Fruit fly (Drosophila melanogaster) whole organism, prepupa: Measurements from ENCODE around the gene CG5618.
A peak's percentile ranks its signal among the peaks of the same experiment; 100 is the strongest.

Source experiments
- Blimp-1 ChIP-seq: fragments of 200-800 bp; sonication (Bioruptor generic); optimal IDR thresholded peaks from 3 replicates; lab custom pipeline; 2017; ENCODE audit warnings: missing biosample characterization, missing genetic modification characterization, mild to moderate bottlenecking, moderate library complexity, missing genetic modification reagents
- CG10631 ChIP-seq: fragments of 200-800 bp; sonication (Bioruptor generic); optimal IDR thresholded peaks from 2 replicates; lab custom pipeline; 2016; ENCODE audit warnings: missing biosample characterization, missing genetic modification characterization
- CG11294 ChIP-seq: fragments of 200-800 bp; sonication (Bioruptor generic); IDR thresholded peaks from 2 replicates; pipeline ENCODE4 v1.3.6; 2022; ENCODE audit warnings: missing biosample characterization, missing genetic modification characterization
- CG15336 ChIP-seq: fragments of 200-800 bp; sonication (Bioruptor generic); IDR thresholded peaks from 2 replicates; pipeline ENCODE4 v1.3.6; 2022; ENCODE audit warnings: missing biosample characterization, missing genetic modification characterization
- CG1621 ChIP-seq: fragments of 200-800 bp; sonication (Bioruptor generic); optimal IDR thresholded peaks from 3 replicates; lab custom pipeline; 2018; ENCODE audit warnings: missing biosample characterization, mild to moderate bottlenecking, missing genetic modification characterization
- CG3032 ChIP-seq: fragments of 200-800 bp; optimal IDR thresholded peaks from 2 replicates; lab custom pipeline; 2019; ENCODE audit warnings: missing biosample characterization, mild to moderate bottlenecking, missing genetic modification characterization, moderate library complexity
- CG31627 ChIP-seq: fragments of 200-800 bp; sonication (Bioruptor generic); optimal IDR thresholded peaks from 3 replicates; lab custom pipeline; 2016; ENCODE audit warnings: missing biosample characterization, missing genetic modification characterization
- CG32006 ChIP-seq: fragments of 200-800 bp; sonication (Bioruptor generic); optimal IDR thresholded peaks from 3 replicates; lab custom pipeline; 2017; ENCODE audit warnings: missing biosample characterization, mild to moderate bottlenecking, missing genetic modification characterization
- CG34406 ChIP-seq: fragments of 200-800 bp; sonication (Bioruptor generic); optimal IDR thresholded peaks from 3 replicates; lab custom pipeline; 2016; ENCODE audit warnings: missing biosample characterization, missing genetic modification characterization
- CG3919 ChIP-seq: fragments of 200-800 bp; sonication (Bioruptor generic); optimal IDR thresholded peaks from 3 replicates; lab custom pipeline; 2016; ENCODE audit warnings: missing biosample characterization, missing genetic modification characterization
- CG6163 ChIP-seq: fragments of 200-800 bp; sonication (Bioruptor generic); IDR thresholded peaks from 3 replicates; pipeline ENCODE4 v1.3.6; 2022; ENCODE audit warnings: missing biosample characterization, missing genetic modification characterization
- CG6792 ChIP-seq: fragments of 200-800 bp; sonication (Bioruptor generic); optimal IDR thresholded peaks from 3 replicates; lab custom pipeline; 2016; ENCODE audit warnings: missing biosample characterization, missing genetic modification characterization
- CG6808 ChIP-seq: fragments of 200-800 bp; sonication (Bioruptor generic); optimal IDR thresholded peaks from 3 replicates; lab custom pipeline; 2017; ENCODE audit warnings: missing biosample characterization, missing genetic modification characterization, mild to moderate bottlenecking, moderate library complexity, missing genetic modification reagents
- CG6854 ChIP-seq: fragments of 200-800 bp; sonication (Bioruptor generic); optimal IDR thresholded peaks from 2 replicates; lab custom pipeline; 2017; ENCODE audit warnings: missing biosample characterization, mild to moderate bottlenecking, missing genetic modification characterization
- CG7368 ChIP-seq: fragments of 200-800 bp; sonication (Bioruptor generic); optimal IDR thresholded peaks from 3 replicates; lab custom pipeline; 2016; ENCODE audit warnings: missing biosample characterization, missing genetic modification characterization
- CG9139 ChIP-seq: fragments of 200-800 bp; sonication (Bioruptor generic); optimal IDR thresholded peaks from 3 replicates; lab custom pipeline; 2017; ENCODE audit warnings: missing biosample characterization, mild to moderate bottlenecking, missing genetic modification characterization
- Eip78C ChIP-seq: fragments of 200-800 bp; sonication (Bioruptor generic); peaks from one replicate; lab custom pipeline; 2016; ENCODE audit warnings: missing biosample characterization, missing genetic modification characterization
- Eip93F ChIP-seq: fragments of 200-800 bp; sonication (Bioruptor generic); optimal IDR thresholded peaks from 2 replicates; lab custom pipeline; 2016; ENCODE audit warnings: missing biosample characterization, mild to moderate bottlenecking, missing genetic modification characterization
- Ets21C ChIP-seq: fragments of 200-800 bp; sonication (Bioruptor generic); optimal IDR thresholded peaks from 3 replicates; lab custom pipeline; 2016; ENCODE audit warnings: missing biosample characterization, missing genetic modification characterization
- Ets96B ChIP-seq: fragments of 200-800 bp; optimal IDR thresholded peaks from 2 replicates; lab custom pipeline; 2019; ENCODE audit warnings: missing biosample characterization, mild to moderate bottlenecking, missing genetic modification characterization, moderate library complexity
- Hr38 ChIP-seq: sonication (Bioruptor generic); optimal IDR thresholded peaks from 2 replicates; lab custom pipeline; 2016; ENCODE audit warnings: missing biosample characterization, missing genetic modification characterization
- Hr39 ChIP-seq: fragments of 200-800 bp; sonication (Bioruptor generic); optimal IDR thresholded peaks from 2 replicates; lab custom pipeline; 2016; ENCODE audit warnings: missing biosample characterization, missing genetic modification characterization
- Hr4 ChIP-seq: fragments of 200-800 bp; sonication (Bioruptor generic); optimal IDR thresholded peaks from 3 replicates; lab custom pipeline; 2016; ENCODE audit warnings: missing biosample characterization, missing genetic modification characterization
- Met ChIP-seq: fragments of 200-800 bp; sonication (Bioruptor generic); optimal IDR thresholded peaks from 3 replicates; lab custom pipeline; 2016; ENCODE audit warnings: missing biosample characterization, missing genetic modification characterization
- OdsH ChIP-seq: fragments of 200-800 bp; sonication (Bioruptor generic); optimal IDR thresholded peaks from 3 replicates; lab custom pipeline; 2016; ENCODE audit warnings: missing biosample characterization, missing genetic modification characterization
- Sox14 ChIP-seq: fragments of 200-800 bp; sonication (Bioruptor generic); optimal IDR thresholded peaks from 3 replicates; lab custom pipeline; 2016; ENCODE audit warnings: missing biosample characterization, missing genetic modification characterization
- achi ChIP-seq: fragments of 200-800 bp; sonication (Bioruptor generic); optimal IDR thresholded peaks from 3 replicates; lab custom pipeline; 2016; ENCODE audit warnings: missing biosample characterization, missing genetic modification characterization
- cyc ChIP-seq: fragments of 200-800 bp; sonication (Bioruptor generic); optimal IDR thresholded peaks from 3 replicates; lab custom pipeline; 2016; ENCODE audit warnings: missing biosample characterization, missing genetic modification characterization
- dac ChIP-seq: fragments of 200-800 bp; sonication (Bioruptor generic); optimal IDR thresholded peaks from 2 replicates; lab custom pipeline; 2017; ENCODE audit warnings: missing biosample characterization, mild to moderate bottlenecking, missing genetic modification characterization
- dsx ChIP-seq: fragments of 200-800 bp; optimal IDR thresholded peaks from 3 replicates; lab custom pipeline; 2019; ENCODE audit warnings: missing biosample characterization, mild to moderate bottlenecking, missing genetic modification characterization, moderate library complexity; ENCODE audit not compliant: poor library complexity, severe bottlenecking
- esn ChIP-seq: fragments of 200-800 bp; sonication (Bioruptor generic); optimal IDR thresholded peaks from 2 replicates; lab custom pipeline; 2016; ENCODE audit warnings: missing biosample characterization, mild to moderate bottlenecking, missing genetic modification characterization, moderate library complexity
- fd85E ChIP-seq: fragments of 200-800 bp; sonication (Bioruptor generic); optimal IDR thresholded peaks from 3 replicates; lab custom pipeline; 2016; ENCODE audit warnings: missing biosample characterization, missing genetic modification characterization
- fkh ChIP-seq: fragments of 200-800 bp; sonication (Bioruptor generic); optimal IDR thresholded peaks from 3 replicates; lab custom pipeline; 2017; ENCODE audit warnings: missing biosample characterization, mild to moderate bottlenecking, missing genetic modification characterization, moderate library complexity
- lz ChIP-seq: fragments of 200-800 bp; sonication (Bioruptor generic); optimal IDR thresholded peaks from 3 replicates; lab custom pipeline; 2016; ENCODE audit warnings: missing biosample characterization, missing genetic modification characterization
- pdm3 ChIP-seq: fragments of 200-800 bp; sonication (Bioruptor generic); optimal IDR thresholded peaks from 3 replicates; lab custom pipeline; 2016; ENCODE audit warnings: missing biosample characterization, missing genetic modification characterization
- salr ChIP-seq, 2 experiments: fragments of 200-800 bp; sonication (Bioruptor generic); optimal IDR thresholded peaks; 3 replicates each; lab custom pipeline; 2016 to 2018; ENCODE audit warnings: missing biosample characterization in 2 of 2, missing genetic modification characterization in 2 of 2, mild to moderate bottlenecking in 1 of 2
- topi ChIP-seq: fragments of 200-800 bp; sonication (Bioruptor generic); optimal IDR thresholded peaks from 3 replicates; lab custom pipeline; 2016; ENCODE audit warnings: missing biosample characterization, missing genetic modification characterization

Gene CG5618

DNA sequence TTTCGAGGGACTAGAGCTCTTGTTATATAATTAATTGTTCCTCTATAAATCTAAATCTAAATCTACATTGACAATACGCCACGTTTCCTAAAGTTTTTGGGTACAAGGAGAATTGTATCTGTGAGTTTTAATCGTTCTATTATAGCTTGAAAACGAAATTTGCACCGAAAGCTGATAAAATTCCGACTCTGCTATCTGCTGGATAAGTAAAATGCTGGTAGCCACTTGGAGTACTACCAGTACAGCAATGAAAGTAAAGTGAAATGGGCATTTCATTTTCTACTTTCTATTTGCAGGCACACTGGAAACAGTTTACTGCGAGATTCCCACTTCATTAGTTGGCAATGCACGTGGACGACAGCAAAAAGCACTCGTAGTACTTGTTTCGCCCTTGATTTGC is at the start of gene CG5618:
Gene CG5618 (plus strand): TSS at position 301 of the 400 bp plus-strand sequence.
- TF ChIP-seq dac (GFP tag; lab: Kevin White, UChicago) (no peak), Eip93F (GFP tag; lab: Kevin White, UChicago) (no peak), Hr39 (no peak), dsx (GFP tag; lab: Kevin White, UChicago) (no peak), Hr38 (GFP tag; lab: Kevin White, UChicago) (no peak), CG6792 (no peak)

DNA sequence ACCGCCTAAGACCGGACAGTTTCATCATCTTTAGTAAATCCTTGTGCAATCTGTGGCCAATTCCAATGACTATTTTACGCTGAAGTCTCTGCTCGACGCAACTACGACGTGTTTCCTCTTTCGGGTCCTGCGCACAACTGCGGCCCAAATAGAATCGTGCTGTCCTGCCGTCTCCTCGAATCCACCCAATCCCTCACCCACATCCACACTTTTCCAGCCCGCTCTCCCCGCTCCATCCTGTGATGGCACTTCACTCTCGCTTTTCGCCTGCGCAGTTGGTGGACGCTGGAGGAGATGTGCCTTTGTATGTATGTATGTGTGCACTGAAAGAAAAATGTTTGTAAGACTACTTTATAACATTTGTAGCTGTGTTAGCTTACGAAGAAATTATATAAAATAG is 47.1 kb upstream of the CG5618 start, which contains the start of gene CG32225:
Gene CG32225 (minus strand): TSS at position 142 of the 400 bp plus-strand sequence.
- TF ChIP-seq CG15336 (no peak), fkh (GFP tag; lab: Kevin White, UChicago) (no peak), CG9139 (GFP tag; lab: Kevin White, UChicago) (no peak), Eip78C (GFP tag; lab: Kevin White, UChicago) (peak; percentile 47), CG6163 (no peak), CG7368 (peak; percentile 31), CG32006 (GFP tag; lab: Kevin White, UChicago) (no peak), fd85E (GFP tag; lab: Kevin White, UChicago) (no peak), Met (no peak), OdsH (GFP tag; lab: Kevin White, UChicago) (no peak), esn (GFP tag; lab: Kevin White, UChicago) (no peak), Ets21C (GFP tag; lab: Kevin White, UChicago) (no peak), Hr38 (GFP tag; lab: Kevin White, UChicago) (no peak), CG10631 (GFP tag; lab: Kevin White, UChicago) (no peak), CG34406 (GFP tag; lab: Kevin White, UChicago) (no peak), CG3032 (no peak), CG6808 (GFP tag; lab: Kevin White, UChicago) (no peak), Hr4 (GFP tag; lab: Kevin White, UChicago) (peak; percentile 6)

DNA sequence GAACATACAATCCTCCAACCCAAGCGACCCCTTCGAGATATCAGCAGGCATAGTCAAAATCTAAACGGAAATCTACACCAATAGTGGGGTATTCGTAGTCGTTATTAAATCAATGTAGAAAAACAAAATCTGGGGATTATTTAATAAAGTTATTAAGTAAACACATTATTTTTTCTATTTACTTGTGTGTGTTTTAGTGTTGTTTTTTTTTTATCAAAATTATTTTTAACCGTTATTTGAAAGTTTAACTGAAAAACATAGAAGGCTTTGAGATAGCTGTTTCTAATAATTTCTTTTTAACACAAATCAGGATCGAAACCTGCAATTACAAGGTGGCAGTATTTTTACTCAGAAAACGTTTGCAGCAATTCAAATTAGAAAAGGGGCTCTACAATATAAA is 43.9 kb upstream of the CG5618 start, which contains the start of gene polo:
Gene polo (plus strand): TSS at position 301 of the 400 bp plus-strand sequence.
- TF ChIP-seq Met (no peak), Hr4 (GFP tag; lab: Kevin White, UChicago) (no peak), CG6854 (GFP tag; lab: Kevin White, UChicago) (no peak), Ets96B (tag; lab: Kevin White, UChicago) (no peak), pdm3 (GFP tag; lab: Kevin White, UChicago) (no peak), Eip78C (GFP tag; lab: Kevin White, UChicago) (no peak), CG34406 (GFP tag; lab: Kevin White, UChicago) (no peak), Hr39 (no peak), Blimp-1 (GFP tag; lab: Kevin White, UChicago) (no peak), Hr38 (GFP tag; lab: Kevin White, UChicago) (no peak), CG31627 (GFP tag; lab: Kevin White, UChicago) (no peak), CG11294 (no peak), Ets21C (GFP tag; lab: Kevin White, UChicago) (no peak), esn (GFP tag; lab: Kevin White, UChicago) (no peak), CG1621 (tag; lab: Kevin White, UChicago) (no peak), CG9139 (GFP tag; lab: Kevin White, UChicago) (no peak), CG3919 (GFP tag; lab: Kevin White, UChicago) (no peak), salr (GFP tag; optimal IDR thresholded peaks at IDR 0.05; lab: Kevin White, UChicago) (no peak), CG32006 (GFP tag; lab: Kevin White, UChicago) (no peak)

DNA sequence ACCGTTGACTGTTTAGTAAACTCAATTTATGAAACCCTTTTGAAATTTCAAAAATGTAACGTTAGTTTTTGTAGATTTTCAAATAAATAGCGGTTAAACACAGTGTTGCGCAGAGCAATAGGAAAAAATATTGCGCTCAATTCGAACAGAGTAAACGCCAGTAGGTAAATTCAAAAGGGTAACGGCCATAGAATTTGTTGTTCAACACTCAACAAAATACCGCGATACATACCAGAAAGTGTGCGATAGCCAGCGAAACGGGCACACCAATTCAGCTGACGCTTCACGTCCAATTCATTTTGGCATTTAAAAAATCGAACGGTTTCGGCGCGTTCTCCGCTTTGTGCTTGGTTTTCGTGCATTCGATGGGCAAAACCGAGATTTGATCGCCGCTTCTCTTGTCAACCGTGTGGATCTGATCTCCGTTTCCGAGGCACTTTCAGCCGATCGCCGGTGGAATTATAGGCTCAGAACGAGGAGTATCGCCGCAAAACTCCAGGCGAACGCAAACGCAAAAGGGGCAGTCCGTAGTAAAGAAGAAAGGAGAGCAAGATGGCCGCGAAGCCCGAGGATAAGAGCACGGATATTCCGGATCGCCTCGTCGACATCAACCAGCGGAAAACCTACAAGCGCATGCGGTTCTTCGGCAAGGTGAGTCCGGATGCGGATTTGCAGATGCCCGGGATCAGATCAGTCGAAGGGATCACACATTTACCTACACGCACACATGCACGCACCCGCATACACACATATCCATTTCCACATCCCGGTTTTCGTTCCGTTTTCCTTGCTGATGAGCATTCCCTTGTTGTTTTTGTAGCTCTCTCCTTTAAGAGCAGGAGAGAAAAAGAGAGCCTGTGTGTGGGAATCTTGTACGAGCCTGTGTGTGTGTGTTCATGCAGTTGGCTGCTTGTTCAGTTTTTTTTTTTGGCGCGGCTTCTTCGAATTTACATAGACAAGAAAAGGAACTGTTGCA is 43.2 kb upstream of the CG5618 start:
- peak; percentile 61 for TF ChIP-seq Eip78C (GFP tag; lab: Kevin White, UChicago)
- peak; percentile 23 for TF ChIP-seq topi (GFP tag; lab: Kevin White, UChicago)
- TF ChIP-seq cyc (GFP tag; lab: Kevin White, UChicago): peak; percentile 36
- TF ChIP-seq CG6854 (GFP tag; lab: Kevin White, UChicago): no peak
- TF ChIP-seq CG3032: peak; percentile 11
- TF ChIP-seq CG1621 (tag; lab: Kevin White, UChicago): peak; percentile 80
- peak; percentile 63 for TF ChIP-seq achi (GFP tag; lab: Kevin White, UChicago)
- TF ChIP-seq lz (GFP tag; lab: Kevin White, UChicago): peak; percentile 19
- TF ChIP-seq esn (GFP tag; lab: Kevin White, UChicago): peak; percentile 33
- no peak for TF ChIP-seq salr (GFP tag; optimal IDR thresholded peaks at IDR 0.05; lab: Kevin White, UChicago)
- peak; percentile 47 for TF ChIP-seq Sox14
- TF ChIP-seq Blimp-1 (GFP tag; lab: Kevin White, UChicago): no peak
- peak; percentile 27 for TF ChIP-seq CG31627 (GFP tag; lab: Kevin White, UChicago)
